Worm (Caenorhabditis elegans): Measurements from ENCODE around the gene C06E1.1.

C06E1.1 gene

DNA sequence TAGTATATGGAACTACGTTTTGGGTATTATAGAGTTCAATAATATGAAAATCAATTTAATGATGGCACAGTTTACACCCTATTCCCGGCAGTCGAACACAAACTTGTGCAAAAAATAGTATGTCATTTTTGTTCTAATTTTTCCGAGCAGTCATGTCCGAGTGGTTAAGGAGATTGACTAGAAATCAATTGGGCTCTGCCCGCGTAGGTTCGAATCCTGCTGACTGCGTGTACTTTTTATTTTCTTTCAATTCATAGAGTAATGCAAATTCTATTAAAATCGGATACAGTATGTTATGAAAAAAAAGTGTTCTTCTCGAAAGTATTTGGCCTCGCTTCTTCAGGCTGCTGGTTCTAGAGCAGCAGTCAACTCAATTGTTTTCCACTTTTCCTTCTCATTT lies 40.4 kb downstream of the C06E1.1 start:
- TF ChIP-seq nhr-10 (tag; optimal IDR thresholded peaks at IDR 0.05), result no peak
- no peak for TF ChIP-seq sma-3 (GFP tag; optimal IDR thresholded peaks at IDR 0.05)
- TF ChIP-seq unc-62 (GFP tag; optimal IDR thresholded peaks at IDR 0.05), result no peak
- TF ChIP-seq nhr-11 (tag; optimal IDR thresholded peaks at IDR 0.05), result no peak
- TF ChIP-seq gmeb-1 (tag; optimal IDR thresholded peaks at IDR 0.05), result no peak
- no peak for TF ChIP-seq nhr-12 (tag; optimal IDR thresholded peaks at IDR 0.05)
- no peak for TF ChIP-seq crh-2 (tag; optimal IDR thresholded peaks at IDR 0.05)
- no peak for TF ChIP-seq elt-1 (tag; optimal IDR thresholded peaks at IDR 0.05)
- peak; percentile 32 for TF ChIP-seq fos-1 (tag; optimal IDR thresholded peaks at IDR 0.05)
- TF ChIP-seq dmd-4 (tag; optimal IDR thresholded peaks at IDR 0.05), result no peak
- TF ChIP-seq ztf-11 (tag; optimal IDR thresholded peaks at IDR 0.05), result no peak
- TF ChIP-seq mab-5 (tag; optimal IDR thresholded peaks at IDR 0.05), result no peak
- TF ChIP-seq skn-1 (tag; optimal IDR thresholded peaks at IDR 0.05), result no peak
- TF ChIP-seq nhr-237 (tag; optimal IDR thresholded peaks at IDR 0.05), result no peak
- TF ChIP-seq sma-9 (GFP tag; optimal IDR thresholded peaks at IDR 0.05), result peak; percentile 9
- no peak for TF ChIP-seq sma-9 (tag; optimal IDR thresholded peaks at IDR 0.05)
- TF ChIP-seq ceh-82 (tag; optimal IDR thresholded peaks at IDR 0.05), result no peak

DNA sequence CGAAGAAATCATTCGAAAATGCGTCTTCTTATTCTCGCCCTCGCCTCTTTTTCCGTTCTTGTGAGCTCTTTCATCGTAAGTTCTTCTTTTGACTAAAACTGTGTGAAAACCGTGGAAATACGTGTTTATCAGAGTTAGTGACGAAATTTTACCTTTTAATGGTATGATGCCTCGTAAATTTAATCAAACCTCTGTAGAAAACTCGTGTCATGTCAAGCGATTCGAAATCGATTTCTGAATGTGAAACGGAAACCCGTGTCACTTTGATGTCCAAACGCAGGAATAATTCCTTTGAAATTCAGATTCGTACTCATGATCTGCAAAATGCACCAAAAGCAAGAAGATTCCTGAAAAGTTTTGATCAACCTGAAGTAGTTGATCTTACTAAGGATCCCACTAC lies 43.0 kb downstream of the C06E1.1 start, which contains the start of gene F22B7.3:
Gene F22B7.3, plus strand, starts transcription at position 301 of the 400 bp plus-strand sequence.
- TF ChIP-seq unc-62 (GFP tag; optimal IDR thresholded peaks at IDR 0.05), result no peak
- TF ChIP-seq ztf-4 (tag; optimal IDR thresholded peaks at IDR 0.05), result no peak
- no peak for TF ChIP-seq nhr-11 (tag; optimal IDR thresholded peaks at IDR 0.05)
- TF ChIP-seq gmeb-1 (tag; optimal IDR thresholded peaks at IDR 0.05), result no peak
- no peak for TF ChIP-seq lin-13 (GFP tag; optimal IDR thresholded peaks at IDR 0.05)
- no peak for TF ChIP-seq nhr-23 (tag; optimal IDR thresholded peaks at IDR 0.05)
- TF ChIP-seq ztf-11 (tag; optimal IDR thresholded peaks at IDR 0.05), result no peak
- no peak for TF ChIP-seq peb-1 (tag; optimal IDR thresholded peaks at IDR 0.05)
- no peak for TF ChIP-seq dmd-4 (tag; optimal IDR thresholded peaks at IDR 0.05)
- no peak for TF ChIP-seq C34F6.9 (tag; optimal IDR thresholded peaks at IDR 0.05)
- TF ChIP-seq lin-39 (tag; optimal IDR thresholded peaks at IDR 0.05), result no peak
- TF ChIP-seq skn-1 (tag; optimal IDR thresholded peaks at IDR 0.05), result no peak
- TF ChIP-seq crh-2 (tag; optimal IDR thresholded peaks at IDR 0.05), result no peak
- no peak for TF ChIP-seq aly-2 (tag; optimal IDR thresholded peaks at IDR 0.05)

DNA sequence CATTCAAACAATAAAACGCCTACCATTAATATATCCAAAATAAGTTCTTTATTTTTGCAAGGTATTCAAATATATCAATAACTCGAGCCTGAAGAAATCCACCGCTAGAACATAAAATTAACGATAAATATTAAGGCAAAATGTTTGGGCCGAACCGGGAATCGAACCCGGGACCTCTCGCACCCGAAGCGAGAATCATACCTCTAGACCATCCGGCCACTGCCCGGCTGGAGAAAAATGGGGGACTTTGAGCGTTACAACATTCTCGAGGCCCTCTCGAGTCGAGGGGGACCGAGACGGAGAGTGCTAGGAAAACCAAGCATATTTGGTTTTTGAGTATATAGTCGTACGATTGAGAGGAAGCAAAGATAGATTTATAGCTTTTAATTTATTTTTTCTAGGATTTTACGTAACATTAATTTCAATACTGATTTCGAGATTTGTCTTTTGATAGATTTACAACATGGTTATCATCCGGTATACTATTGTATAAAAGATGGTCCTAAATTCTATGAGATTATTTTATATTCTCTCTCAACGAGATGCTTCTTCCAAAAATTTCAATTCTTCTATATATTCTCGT lies 44.7 kb downstream of the C06E1.1 start, which contains the start of gene flp-23:
Gene flp-23, plus strand, starts transcription at position 533 of the 583 bp plus-strand sequence.
- TF ChIP-seq unc-55 (GFP tag; optimal IDR thresholded peaks at IDR 0.05) (peak; percentile 62), sma-3 (GFP tag; optimal IDR thresholded peaks at IDR 0.05) (peak; percentile 10), elt-3 (tag; optimal IDR thresholded peaks at IDR 0.05) (no peak), nhr-25 (tag; optimal IDR thresholded peaks at IDR 0.05) (no peak), nhr-129 (tag; optimal IDR thresholded peaks at IDR 0.05) (peak; percentile 37), lin-13 (GFP tag; optimal IDR thresholded peaks at IDR 0.05) (peak; percentile 43), fos-1 (tag; optimal IDR thresholded peaks at IDR 0.05) (no peak), lsy-2 (tag; optimal IDR thresholded peaks at IDR 0.05) (peak in 1 of 2 experiments; percentile 48)

DNA sequence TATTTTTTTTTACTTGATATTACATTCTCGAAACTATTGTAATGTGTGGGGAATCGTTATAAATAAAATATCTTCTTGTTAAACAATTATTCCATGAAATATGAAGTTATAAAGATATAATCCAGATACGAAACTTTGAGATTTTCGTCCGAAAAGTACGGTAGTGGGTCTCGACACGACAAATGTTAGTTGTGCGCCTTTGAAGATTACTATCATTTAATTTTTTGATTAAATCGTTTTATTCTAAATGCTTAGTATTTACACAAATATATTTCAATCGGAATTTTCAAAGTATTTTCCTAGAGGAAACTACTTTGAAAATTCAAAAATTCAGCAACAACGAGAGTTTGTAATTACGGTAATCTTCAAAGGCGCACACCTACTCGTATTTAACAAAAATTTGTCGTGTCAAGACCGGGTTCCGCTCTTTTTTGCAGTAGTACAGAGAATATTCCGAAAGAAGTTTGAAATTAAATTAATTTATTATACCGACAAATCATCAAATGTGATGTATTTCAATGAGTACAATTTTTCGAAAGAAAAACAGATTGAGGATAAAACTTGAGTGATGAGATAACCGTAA lies 46.6 kb downstream of the C06E1.1 start:
- TF ChIP-seq aly-2 (tag; optimal IDR thresholded peaks at IDR 0.05) (no peak), lsy-2 (tag; optimal IDR thresholded peaks at IDR 0.05) (peak in 1 of 2 experiments; percentile 17), ZK546.5 (tag; optimal IDR thresholded peaks at IDR 0.05) (no peak), peb-1 (tag; optimal IDR thresholded peaks at IDR 0.05) (no peak), ztf-4 (tag; optimal IDR thresholded peaks at IDR 0.05) (no peak), nhr-6 (tag; optimal IDR thresholded peaks at IDR 0.05) (no peak), ztf-1 (GFP tag; conservative IDR thresholded peaks at IDR 0.05) (no peak), R02D3.7 (tag; optimal IDR thresholded peaks at IDR 0.05) (no peak), nhr-11 (tag; optimal IDR thresholded peaks at IDR 0.05) (no peak), mab-5 (tag; optimal IDR thresholded peaks at IDR 0.05) (no peak), elt-3 (tag; optimal IDR thresholded peaks at IDR 0.05) (no peak), nhr-77 (tag; optimal IDR thresholded peaks at IDR 0.05) (no peak), lin-39 (tag; optimal IDR thresholded peaks at IDR 0.05) (no peak), sem-4 (tag; optimal IDR thresholded peaks at IDR 0.05) (no peak), unc-62 (GFP tag; optimal IDR thresholded peaks at IDR 0.05) (no peak), nhr-25 (tag; optimal IDR thresholded peaks at IDR 0.05) (no peak), nhr-237 (tag; optimal IDR thresholded peaks at IDR 0.05) (no peak), crh-2 (tag; optimal IDR thresholded peaks at IDR 0.05) (no peak), nhr-129 (tag; optimal IDR thresholded peaks at IDR 0.05) (no peak), skn-1 (tag; optimal IDR thresholded peaks at IDR 0.05) (no peak), gmeb-1 (tag; optimal IDR thresholded peaks at IDR 0.05) (peak; percentile 17), lin-11 (tag; optimal IDR thresholded peaks at IDR 0.05) (no peak), elt-1 (tag; optimal IDR thresholded peaks at IDR 0.05) (no peak), sma-3 (GFP tag; optimal IDR thresholded peaks at IDR 0.05) (peak; percentile 3), sma-9 (GFP tag; optimal IDR thresholded peaks at IDR 0.05) (no peak), sma-9 (tag; optimal IDR thresholded peaks at IDR 0.05) (no peak), Y55F3AM.14 (GFP tag; optimal IDR thresholded peaks at IDR 0.05) (no peak), blmp-1 (tag; optimal IDR thresholded peaks at IDR 0.05; ENCODE audit: insufficient read depth) (no peak), alr-1 (tag; optimal IDR thresholded peaks at IDR 0.05) (no peak), nhr-12 (tag; optimal IDR thresholded peaks at IDR 0.05) (no peak), nhr-21 (tag; optimal IDR thresholded peaks at IDR 0.05) (no peak), mbf-1 (tag; optimal IDR thresholded peaks at IDR 0.05) (no peak), ama-1 (optimal IDR thresholded peaks at IDR 0.05) (peak; percentile 70), ceh-16 (tag; optimal IDR thresholded peaks at IDR 0.05) (no peak), ztf-11 (tag; optimal IDR thresholded peaks at IDR 0.05) (no peak), nhr-10 (tag; optimal IDR thresholded peaks at IDR 0.05) (no peak)
